Fruit fly (Drosophila melanogaster): ENCODE data around the gene Srg1.

The Srg1 gene

DNA sequence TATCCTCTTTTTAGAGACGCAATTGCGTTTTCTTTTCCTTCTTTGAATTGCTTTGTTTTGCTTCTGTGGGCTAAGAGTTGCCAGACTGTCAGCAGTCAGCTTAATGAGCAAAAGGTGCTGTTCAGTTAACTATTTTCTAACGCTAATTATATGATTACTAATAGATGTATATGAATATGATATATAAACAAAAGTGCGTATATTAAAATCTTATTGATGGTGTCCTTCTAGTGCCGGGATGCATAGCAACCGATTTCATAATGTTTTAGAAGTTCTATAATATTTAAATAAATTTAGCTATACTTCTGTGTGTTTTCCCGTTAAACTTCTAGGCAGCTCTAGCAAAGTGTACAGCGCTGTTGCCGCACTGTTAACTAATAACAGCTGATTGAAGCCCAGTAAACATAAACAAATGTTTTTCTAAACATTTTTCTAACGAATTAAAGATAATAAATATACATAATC is 34.6 kb downstream of the Srg1 start, which contains the start of the genes Kaz and CG43273 (continued):
- TF ChIP-seq CTCF (GFP tag; optimal IDR thresholded peaks at IDR 0.05) (no peak), Hmx (GFP tag; optimal IDR thresholded peaks at IDR 0.05) (no peak), CG10267 (tag; optimal IDR thresholded peaks at IDR 0.05) (peak; percentile 68), otp (GFP tag; IDR thresholded peaks at IDR 0.05) (no peak), fu2 (GFP tag; optimal IDR thresholded peaks at IDR 0.05) (no peak), ken (GFP tag; IDR thresholded peaks at IDR 0.05) (peak; percentile 57; the same call in 2 of the 3 replicates), nau (GFP tag; optimal IDR thresholded peaks at IDR 0.05) (no peak), ewg (GFP tag; optimal IDR thresholded peaks at IDR 0.05) (peak; percentile 54), btn (GFP tag; optimal IDR thresholded peaks at IDR 0.05) (no peak), CG17568 (GFP tag; optimal IDR thresholded peaks at IDR 0.05) (no peak), CG34224 (GFP tag; IDR thresholded peaks at IDR 0.05; ENCODE audit: partially characterized antibody) (no peak), z (GFP tag; IDR thresholded peaks at IDR 0.05) (no peak), CG30403 (GFP tag; optimal IDR thresholded peaks at IDR 0.05) (peak; percentile 77), Optix (GFP tag; IDR thresholded peaks at IDR 0.05) (no peak), usp (GFP tag; optimal IDR thresholded peaks at IDR 0.05) (no peak), CG2875 (GFP tag; optimal IDR thresholded peaks at IDR 0.05) (no peak), tup (GFP tag; optimal IDR thresholded peaks at IDR 0.05) (no peak), Drgx (GFP tag; IDR thresholded peaks at IDR 0.05) (no peak), CG11085 (GFP tag; IDR thresholded peaks at IDR 0.05) (no peak), HLH3B (GFP tag; IDR thresholded peaks at IDR 0.05) (no peak), CG17328 (GFP tag; IDR thresholded peaks at IDR 0.05) (peak; percentile 33; the same call in 1 of the 2 replicates), Aef1 (GFP tag; IDR thresholded peaks at IDR 0.05) (peak; percentile 12; the same call in 1 of the 3 replicates), Dref (GFP tag; IDR thresholded peaks at IDR 0.05) (no peak), Dbx (GFP tag; IDR thresholded peaks at IDR 0.05) (no peak), Ravus (GFP tag; IDR thresholded peaks at IDR 0.05) (no peak; the same call in 1 of the 2 replicates), Lhr (GFP tag; optimal IDR thresholded peaks at IDR 0.05) (no peak), MESR4 (GFP tag; optimal IDR thresholded peaks at IDR 0.05) (no peak), vnd (GFP tag; IDR thresholded peaks at IDR 0.05; ENCODE audit: partially characterized antibody) (no peak), CG12155 (GFP tag; optimal IDR thresholded peaks at IDR 0.05) (peak; percentile 61), CG8089 (GFP tag; optimal IDR thresholded peaks at IDR 0.05) (no peak), exex (tag; optimal IDR thresholded peaks at IDR 0.05) (no peak), CG31224 (GFP tag; IDR thresholded peaks at IDR 0.05) (no peak; the same call in 1 of the 2 replicates), CG8290 (GFP tag; optimal IDR thresholded peaks at IDR 0.05) (peak; percentile 12), CG8290 (tag; optimal IDR thresholded peaks at IDR 0.05) (no peak), CG4707 (GFP tag; optimal IDR thresholded peaks at IDR 0.05) (no peak), bigmax (GFP tag; optimal IDR thresholded peaks at IDR 0.05) (no peak), ind (GFP tag; optimal IDR thresholded peaks at IDR 0.05) (peak; percentile 56), CG6791 (GFP tag; IDR thresholded peaks at IDR 0.05; ENCODE audit: partially characterized antibody) (no peak), Rx (GFP tag; IDR thresholded peaks at IDR 0.05) (no peak), onecut (GFP tag; IDR thresholded peaks at IDR 0.05) (no peak), sens (GFP tag) (peak; percentile 81), eyg (GFP tag; optimal IDR thresholded peaks at IDR 0.05) (no peak), Side (GFP tag; optimal IDR thresholded peaks at IDR 0.05) (no peak), CG4617 (GFP tag; optimal IDR thresholded peaks at IDR 0.05; ENCODE audit: borderline replicate concordance) (peak; percentile 57), mam (GFP tag; optimal IDR thresholded peaks at IDR 0.05) (peak; percentile 12), CG8478 (optimal IDR thresholded peaks at IDR 0.05) (no peak), ATbp (GFP tag; optimal IDR thresholded peaks at IDR 0.05) (no peak), Meics (GFP tag; optimal IDR thresholded peaks at IDR 0.05) (peak; percentile 58), CG11456 (GFP tag; IDR thresholded peaks at IDR 0.05) (no peak), stwl (tag; optimal IDR thresholded peaks at IDR 0.05) (no peak), Sox102F (GFP tag; optimal IDR thresholded peaks at IDR 0.05) (no peak), CG30431 (GFP tag; optimal IDR thresholded peaks at IDR 0.05) (no peak), dysf (GFP tag; IDR thresholded peaks at IDR 0.05) (peak; percentile 56; the same call in 1 of the 3 replicates)

Data from whole organism, embryonic.